Fruit fly (Drosophila melanogaster): ENCODE data around the gene CG32795.

CG32795 gene

DNA sequence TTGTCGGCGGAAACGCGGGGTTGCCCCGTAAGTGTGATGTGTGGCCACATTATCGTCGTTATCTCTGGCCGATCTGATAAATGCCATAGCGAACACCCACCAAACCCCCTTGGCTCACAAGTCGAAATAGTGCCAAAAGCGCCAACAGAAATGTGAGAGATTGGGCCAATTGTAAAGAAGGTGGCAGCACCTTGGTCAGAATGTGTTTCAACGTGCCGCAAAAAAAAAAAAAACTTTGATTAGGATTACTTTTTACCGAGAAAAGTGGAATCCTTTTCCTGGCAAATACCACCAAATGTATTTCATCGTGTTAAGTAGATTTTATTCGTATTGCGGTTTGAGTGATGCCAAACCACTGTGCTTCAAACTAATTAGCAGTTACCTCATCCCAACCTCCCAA, 47.3 kb downstream of the CG32795 start (continued):
- TF ChIP-seq pfk (GFP tag; optimal IDR thresholded peaks at IDR 0.05) (no peak), gfzf (GFP tag; optimal IDR thresholded peaks at IDR 0.05) (no peak), Taf1 (GFP tag; IDR thresholded peaks at IDR 0.05) (peak; percentile 95), salm (tag; optimal IDR thresholded peaks at IDR 0.05) (peak; percentile 4), Dp (GFP tag; optimal IDR thresholded peaks at IDR 0.05) (no peak), Kr (GFP tag; optimal IDR thresholded peaks at IDR 0.05) (no peak), CG11723 (GFP tag; optimal IDR thresholded peaks at IDR 0.05) (peak; percentile 13), Rx (GFP tag; IDR thresholded peaks at IDR 0.05) (peak; percentile 79), toy (GFP tag; IDR thresholded peaks at IDR 0.05) (peak; percentile 69; the same call in 1 of the 2 replicates), fru (optimal IDR thresholded peaks at IDR 0.05) (no peak), dm (GFP tag; optimal IDR thresholded peaks at IDR 0.05) (peak; percentile 59), CG31441 (GFP tag; IDR thresholded peaks at IDR 0.05) (peak; percentile 66; the same call in 1 of the 2 replicates), CG3065 (GFP tag; optimal IDR thresholded peaks at IDR 0.05) (peak; percentile 24), row (GFP tag; IDR thresholded peaks at IDR 0.05) (peak; percentile 93), CG3163 (GFP tag; optimal IDR thresholded peaks at IDR 0.05) (peak; percentile 60), fu2 (GFP tag; optimal IDR thresholded peaks at IDR 0.05) (peak; percentile 79), phol (tag; optimal IDR thresholded peaks at IDR 0.05) (peak; percentile 52), CG18619 (GFP tag; optimal IDR thresholded peaks at IDR 0.05) (peak; percentile 77), CG6683 (GFP tag; optimal IDR thresholded peaks at IDR 0.05) (peak; percentile 56), grn (GFP tag; optimal IDR thresholded peaks at IDR 0.05) (peak; percentile 78), CG2678 (tag; optimal IDR thresholded peaks at IDR 0.05) (peak; percentile 86), CG7963 (GFP tag; IDR thresholded peaks at IDR 0.05; ENCODE audit: partially characterized antibody) (no peak), NK7.1 (GFP tag; optimal IDR thresholded peaks at IDR 0.05) (peak; percentile 58), pros (GFP tag; optimal IDR thresholded peaks at IDR 0.05) (no peak), CG11456 (GFP tag; IDR thresholded peaks at IDR 0.05) (peak; percentile 90), CG15696 (tag; optimal IDR thresholded peaks at IDR 0.05) (no peak), disco-r (GFP tag; optimal IDR thresholded peaks at IDR 0.05) (peak; percentile 25), Dip2 (GFP tag; IDR thresholded peaks at IDR 0.05) (peak; percentile 10; the same call in 1 of the 2 replicates), Asciz (GFP tag; optimal IDR thresholded peaks at IDR 0.05) (peak; percentile 47), stwl (tag; optimal IDR thresholded peaks at IDR 0.05) (no peak), CG6272 (GFP tag; IDR thresholded peaks at IDR 0.05) (peak; percentile 78), Trl (optimal IDR thresholded peaks at IDR 0.05) (no peak), Trl (GFP tag; optimal IDR thresholded peaks at IDR 0.05) (peak; percentile 75), pho (GFP tag; optimal IDR thresholded peaks at IDR 0.05) (peak; percentile 87), hkb (optimal IDR thresholded peaks at IDR 0.05) (no peak), hkb (GFP tag; IDR thresholded peaks at IDR 0.05) (peak; percentile 88), Gug (GFP tag; IDR thresholded peaks at IDR 0.05) (peak; percentile 84), nom (GFP tag; optimal IDR thresholded peaks at IDR 0.05) (no peak), CG10321 (GFP tag; IDR thresholded peaks at IDR 0.05) (peak; percentile 72), tap (tag; optimal IDR thresholded peaks at IDR 0.05) (no peak), CG7745 (tag; optimal IDR thresholded peaks at IDR 0.05) (no peak), CG3726 (GFP tag; IDR thresholded peaks at IDR 0.05) (peak; percentile 83), bowl (GFP tag; IDR thresholded peaks at IDR 0.05) (peak; percentile 72; the same call in 1 of the 2 replicates), Blimp-1 (GFP tag; optimal IDR thresholded peaks at IDR 0.05) (peak; percentile 53), CG42726 (GFP tag; IDR thresholded peaks at IDR 0.05; ENCODE audit: partially characterized antibody) (no peak), hbn (GFP tag; IDR thresholded peaks at IDR 0.05; ENCODE audit: partially characterized antibody) (no peak), Lhr (GFP tag; optimal IDR thresholded peaks at IDR 0.05) (no peak), CG1832 (GFP tag; optimal IDR thresholded peaks at IDR 0.05) (no peak), Mad (GFP tag; optimal IDR thresholded peaks at IDR 0.05) (peak; percentile 59), Ravus (GFP tag; IDR thresholded peaks at IDR 0.05) (peak; percentile 81), sug (tag; optimal IDR thresholded peaks at IDR 0.05) (peak; percentile 85), CG7271 (tag; optimal IDR thresholded peaks at IDR 0.05) (no peak)

All from whole organism, embryonic.